Fruit fly (Drosophila melanogaster) whole organism, embryonic: Measurements from ENCODE around the gene Sws1.

ENCODE experiments used
- Atf3 ChIP-seq: fragments of 200-800 bp; sonication (Bioruptor generic); optimal IDR thresholded peaks from 3 replicates; lab custom pipeline; 2016; ENCODE audit warnings: missing biosample characterization, missing genetic modification characterization
- CG10274 ChIP-seq: fragments of 200-800 bp; sonication (Bioruptor generic); optimal IDR thresholded peaks from 3 replicates; lab custom pipeline; 2017; ENCODE audit warnings: missing biosample characterization, mild to moderate bottlenecking, missing genetic modification characterization
- CG11085 ChIP-seq: fragments of 200-800 bp; sonication (Bioruptor generic); IDR thresholded peaks from 2 replicates; pipeline ENCODE4 v1.3.6; 2022; ENCODE audit warnings: missing biosample characterization, missing genetic modification characterization
- CG11504 ChIP-seq: fragments of 200-800 bp; sonication (Bioruptor generic); optimal IDR thresholded peaks from 3 replicates; lab custom pipeline; 2019; ENCODE audit warnings: missing biosample characterization, mild to moderate bottlenecking, missing genetic modification characterization, moderate library complexity
- CG13287 ChIP-seq: fragments of 200-800 bp; sonication (Bioruptor generic); IDR thresholded peaks from 2 replicates; pipeline ENCODE4 v1.3.6; 2022; ENCODE audit warnings: missing biosample characterization, missing genetic modification characterization; ENCODE audit not compliant: partially characterized antibody
- CG17186 ChIP-seq: fragments of 200-800 bp; sonication (Bioruptor generic); optimal IDR thresholded peaks from 3 replicates; lab custom pipeline; 2017; ENCODE audit warnings: missing biosample characterization, missing genetic modification reagents, missing genetic modification characterization
- CG17359 ChIP-seq: fragments of 200-800 bp; sonication (Bioruptor generic); optimal IDR thresholded peaks from 3 replicates; lab custom pipeline; 2018; ENCODE audit warnings: missing biosample characterization, mild to moderate bottlenecking, missing genetic modification characterization, moderate library complexity
- CG34224 ChIP-seq: fragments of 200-800 bp; sonication (Bioruptor generic); IDR thresholded peaks from 3 replicates; pipeline ENCODE4 v1.3.6; 2022; ENCODE audit warnings: missing biosample characterization, missing genetic modification characterization; ENCODE audit not compliant: partially characterized antibody
- CG4424 ChIP-seq: fragments of 200-800 bp; sonication (Bioruptor generic); optimal IDR thresholded peaks from 3 replicates; lab custom pipeline; 2016; ENCODE audit warnings: missing biosample characterization, missing genetic modification characterization
- CG5180 ChIP-seq: fragments of 200-800 bp; sonication (Bioruptor generic); optimal IDR thresholded peaks from 3 replicates; lab custom pipeline; 2017; ENCODE audit warnings: missing biosample characterization, missing genetic modification characterization, mild to moderate bottlenecking, moderate library complexity, missing genetic modification reagents
- CG6791 ChIP-seq: fragments of 200-800 bp; sonication (Bioruptor generic); IDR thresholded peaks from 3 replicates; pipeline ENCODE4 v1.3.6; 2022; ENCODE audit warnings: missing biosample characterization, missing genetic modification characterization; ENCODE audit not compliant: partially characterized antibody
- CkIIα-i1 ChIP-seq: fragments of 200-800 bp; sonication (Bioruptor generic); IDR thresholded peaks from 2 replicates; pipeline ENCODE4 v1.3.6; 2022; ENCODE audit warnings: missing biosample characterization, missing genetic modification characterization
- E2f2 ChIP-seq: fragments of 200-800 bp; sonication (Bioruptor generic); IDR thresholded peaks from 2 replicates; pipeline ENCODE4 v1.3.6; 2022; ENCODE audit warnings: missing biosample characterization, missing genetic modification characterization
- Ets97D ChIP-seq: fragments of 200-800 bp; sonication (Bioruptor generic); optimal IDR thresholded peaks from 3 replicates; lab custom pipeline; 2016; ENCODE audit warnings: missing biosample characterization, missing genetic modification characterization
- HHEX ChIP-seq: fragments of 200-800 bp; sonication (Bioruptor generic); optimal IDR thresholded peaks from 3 replicates; lab custom pipeline; 2017; ENCODE audit warnings: missing biosample characterization, mild to moderate bottlenecking, missing genetic modification characterization, missing genetic modification reagents
- HLH4C ChIP-seq: fragments of 200-800 bp; sonication (Bioruptor generic); IDR thresholded peaks from 3 replicates; pipeline ENCODE4 v1.3.6; 2022; ENCODE audit warnings: missing biosample characterization, missing genetic modification characterization; ENCODE audit not compliant: partially characterized antibody
- Hand ChIP-seq: fragments of 200-800 bp; sonication (Bioruptor generic); optimal IDR thresholded peaks from 2 replicates; lab custom pipeline; 2017; ENCODE audit warnings: mild to moderate bottlenecking, missing biosample characterization, missing genetic modification reagents, missing genetic modification characterization
- MTF-1 ChIP-seq: fragments of 200-800 bp; sonication (Bioruptor generic); optimal IDR thresholded peaks from 2 replicates; lab custom pipeline; 2018; ENCODE audit warnings: missing biosample characterization, mild to moderate bottlenecking, missing genetic modification characterization, borderline replicate concordance
- Opbp ChIP-seq: fragments of 200-800 bp; sonication (Bioruptor generic); IDR thresholded peaks from 3 replicates; pipeline ENCODE4 v1.3.6; 2022; ENCODE audit warnings: missing biosample characterization, missing genetic modification characterization; ENCODE audit not compliant: partially characterized antibody
- Poxn ChIP-seq: fragments of 200-800 bp; sonication (Bioruptor generic); IDR thresholded peaks from 2 replicates; pipeline ENCODE4 v1.3.6; 2022; ENCODE audit warnings: missing biosample characterization, missing genetic modification characterization
- Spps ChIP-seq: fragments of 200-800 bp; sonication (Bioruptor generic); optimal IDR thresholded peaks from 2 replicates; lab custom pipeline; 2018; ENCODE audit warnings: missing biosample characterization, mild to moderate bottlenecking, missing genetic modification characterization
- Ssrp ChIP-seq: fragments of 200-800 bp; sonication (Bioruptor generic); optimal IDR thresholded peaks from 2 replicates; lab custom pipeline; 2018; ENCODE audit warnings: missing biosample characterization, mild to moderate bottlenecking, missing genetic modification characterization, moderate library complexity
- ara ChIP-seq: fragments of 200-800 bp; sonication (Bioruptor generic); IDR thresholded peaks from 2 replicates; pipeline ENCODE4 v1.3.6; 2022; ENCODE audit warnings: missing biosample characterization, missing genetic modification characterization
- bbx ChIP-seq: fragments of 200-800 bp; sonication (Bioruptor generic); IDR thresholded peaks from 2 replicates; pipeline ENCODE4 v1.3.6; 2022; ENCODE audit warnings: missing biosample characterization, missing genetic modification characterization; ENCODE audit not compliant: partially characterized antibody
- cg ChIP-seq: fragments of 200-800 bp; sonication (Bioruptor generic); optimal IDR thresholded peaks from 3 replicates; lab custom pipeline; 2019; ENCODE audit warnings: missing biosample characterization, mild to moderate bottlenecking, missing genetic modification characterization, moderate library complexity
- ems ChIP-seq: fragments of 200-800 bp; sonication (Bioruptor generic); optimal IDR thresholded peaks from 3 replicates; lab custom pipeline; 2016; ENCODE audit warnings: missing biosample characterization, missing genetic modification characterization
- exex ChIP-seq: fragments of 200-800 bp; sonication (Bioruptor generic); optimal IDR thresholded peaks from 4 replicates; lab custom pipeline; 2018; ENCODE audit warnings: missing biosample characterization, mild to moderate bottlenecking, missing genetic modification characterization, moderate library complexity
- fd64A ChIP-seq: fragments of 200-800 bp; sonication (Bioruptor generic); optimal IDR thresholded peaks from 3 replicates; lab custom pipeline; 2018; ENCODE audit warnings: missing biosample characterization, mild to moderate bottlenecking, missing genetic modification characterization
- grn ChIP-seq: fragments of 200-800 bp; sonication (Bioruptor generic); optimal IDR thresholded peaks from 3 replicates; lab custom pipeline; 2017; ENCODE audit warnings: missing biosample characterization, missing genetic modification characterization
- hb ChIP-seq: fragments of 200-800 bp; sonication (Bioruptor generic); IDR thresholded peaks from 3 replicates; pipeline ENCODE4 v1.3.6; 2022; ENCODE audit warnings: missing biosample characterization, missing genetic modification characterization; ENCODE audit not compliant: partially characterized antibody
- kah ChIP-seq: fragments of 200-800 bp; sonication (Bioruptor generic); optimal IDR thresholded peaks from 2 replicates; lab custom pipeline; 2018; ENCODE audit warnings: missing biosample characterization, mild to moderate bottlenecking, missing genetic modification characterization
- knrl ChIP-seq: fragments of 200-800 bp; sonication (Bioruptor generic); IDR thresholded peaks from 3 replicates; pipeline ENCODE4 v1.3.6; 2022; ENCODE audit warnings: missing biosample characterization, missing genetic modification characterization; ENCODE audit not compliant: partially characterized antibody
- lov ChIP-seq, 2 experiments: fragments of 200-800 bp in 1 of 2; fragments of >200 bp in 1 of 2; sonication (Bioruptor generic) in 1 of 2; IDR thresholded peaks in 1 of 2; optimal IDR thresholded peaks in 1 of 2; 2 replicates in 1 of 2; 3 replicates in 1 of 2; pipeline versions ENCODE4 v1.3.6 to Lab custom; 2017 to 2022; ENCODE audit warnings: missing biosample characterization in 1 of 2, missing genetic modification characterization in 1 of 2
- mirr ChIP-seq: fragments of 200-800 bp; sonication (Bioruptor generic); optimal IDR thresholded peaks from 3 replicates; lab custom pipeline; 2018; ENCODE audit warnings: missing biosample characterization, mild to moderate bottlenecking, missing genetic modification characterization
- pfk ChIP-seq: fragments of 200-800 bp; sonication (Bioruptor generic); optimal IDR thresholded peaks from 2 replicates; lab custom pipeline; 2018; ENCODE audit warnings: missing biosample characterization, mild to moderate bottlenecking, missing genetic modification characterization, moderate library complexity
- sens ChIP-seq: fragments of 200-800 bp; sonication (Bioruptor generic); peaks from one replicate; lab custom pipeline; 2016; ENCODE audit warnings: missing biosample characterization, missing genetic modification characterization
- sim ChIP-seq: fragments of 200-800 bp; sonication (Bioruptor generic); IDR thresholded peaks from 2 replicates; pipeline ENCODE4 v1.3.6; 2022; ENCODE audit warnings: missing biosample characterization, missing genetic modification characterization
- sqz ChIP-seq: fragments of 200-800 bp; sonication (Bioruptor generic); optimal IDR thresholded peaks from 3 replicates; lab custom pipeline; 2018; ENCODE audit warnings: missing biosample characterization, mild to moderate bottlenecking, missing genetic modification characterization
- vfl ChIP-seq: fragments of 200-800 bp; sonication (Bioruptor generic); optimal IDR thresholded peaks from 2 replicates; lab custom pipeline; 2016; ENCODE audit warnings: missing biosample characterization, missing genetic modification characterization

The Sws1 gene

DNA sequence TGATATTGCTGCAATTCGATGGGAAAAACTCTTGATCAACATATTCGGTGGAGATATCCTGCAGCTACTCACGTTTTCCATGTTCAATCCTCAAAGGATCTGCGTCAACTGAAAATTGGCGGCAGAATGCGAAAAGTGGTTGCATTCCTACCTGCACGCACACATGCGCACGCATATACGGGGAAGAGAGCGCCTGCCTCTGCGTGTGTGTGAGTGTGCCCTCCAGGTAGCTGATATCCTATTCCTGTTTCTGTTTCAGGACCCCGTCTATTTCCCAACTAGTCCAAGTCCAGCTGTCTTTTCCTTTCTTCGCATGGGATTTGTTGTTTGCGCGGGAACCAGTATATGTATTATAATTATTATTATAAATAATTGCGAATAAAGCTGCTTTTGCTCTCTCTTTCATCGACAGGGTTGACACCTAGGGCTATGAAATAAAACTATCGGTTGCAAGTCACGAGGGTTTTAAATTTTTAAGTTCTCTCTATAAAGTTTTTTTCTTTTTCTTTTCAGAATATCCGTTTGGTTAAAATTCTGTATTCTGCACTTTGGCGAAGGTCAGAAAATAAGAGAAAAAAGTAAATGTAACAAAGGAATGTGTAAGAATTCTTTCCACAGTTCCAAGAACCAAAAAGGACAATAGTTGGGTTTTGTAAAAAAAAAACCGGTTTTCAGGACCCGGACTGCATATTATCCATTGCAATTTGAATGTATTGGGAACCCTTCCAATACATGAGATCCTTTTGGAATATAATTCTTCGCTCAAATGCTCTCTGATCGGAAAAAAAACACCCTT lies 1.9 kb upstream of the Sws1 start, which contains the start of gene insv (continued):
- TF ChIP-seq CG11504 (tag; lab: Kevin White, UChicago) (no peak), sqz (peak; percentile 17), Spps (tag; lab: Kevin White, UChicago) (no peak), cg (GFP tag; lab: Kevin White, UChicago) (peak; percentile 70), ara (GFP tag; lab: Robert Waterston, UW) (no peak), MTF-1 (GFP tag; lab: Kevin White, UChicago) (no peak), Poxn (no peak), CG11085 (GFP tag; lab: Robert Waterston, UW) (no peak), CkIIα-i1 (GFP tag; lab: Robert Waterston, UW) (no peak), fd64A (no peak), CG13287 (GFP tag; lab: Robert Waterston, UW) (peak; percentile 75), CG6791 (GFP tag; lab: Robert Waterston, UW) (0 out of 3 replicates have a peak, but pooled peaks have one; percentile 48), kah (peak; percentile 76), E2f2 (GFP tag; lab: Robert Waterston, UW) (0 out of 2 replicates have a peak, but pooled peaks have one; percentile 9), CG10274 (GFP tag; lab: Kevin White, UChicago) (no peak), bbx (GFP tag; lab: Robert Waterston, UW) (peak; percentile 39; the same call in 1 of the 2 replicates), HHEX (GFP tag; lab: Kevin White, UChicago) (no peak), knrl (GFP tag; lab: Robert Waterston, UW) (peak; percentile 59; the same call in 2 of the 3 replicates), CG17359 (tag; lab: Kevin White, UChicago) (no peak), HLH4C (GFP tag; lab: Robert Waterston, UW) (peak; percentile 60; the same call in 2 of the 3 replicates), CG34224 (GFP tag; lab: Robert Waterston, UW) (peak; percentile 52; the same call in 2 of the 3 replicates), lov (optimal IDR thresholded peaks at IDR 0.05; lab: Kevin White, UChicago) (no peak), lov (GFP tag; IDR thresholded peaks at IDR 0.05; lab: Robert Waterston, UW) (no peak), Atf3 (no peak), Opbp (no peak), CG4424 (GFP tag; lab: Kevin White, UChicago) (peak; percentile 17), CG5180 (GFP tag; lab: Kevin White, UChicago) (no peak)

DNA sequence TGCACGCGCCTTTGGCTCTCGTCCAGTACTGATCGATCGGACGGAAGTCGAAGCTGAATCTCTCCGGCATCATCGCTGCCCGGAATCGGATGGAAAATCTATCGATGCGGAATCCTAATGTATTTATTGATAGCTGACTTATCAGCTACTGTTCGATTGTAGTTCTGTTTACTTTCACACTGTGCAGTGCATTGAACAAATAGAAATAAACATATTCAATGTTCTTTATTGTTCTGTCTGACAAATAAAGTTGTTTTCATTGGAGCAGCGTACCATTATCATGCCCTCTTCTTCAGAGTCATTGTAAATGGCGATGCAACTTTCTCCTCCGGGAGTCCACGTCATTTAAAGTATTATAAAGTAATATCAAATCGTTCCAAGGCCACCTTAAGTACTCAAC lies 1.9 kb downstream of the Sws1 start, which contains the start of gene Cyp309a2:
Gene Cyp309a2, minus strand, starts transcription at position 101 of the 400 bp plus-strand sequence.
- TF ChIP-seq ems (GFP tag; lab: Kevin White, UChicago): no peak
- 0 out of 3 replicates have a peak, but pooled peaks have one; percentile 28 for TF ChIP-seq hb
- TF ChIP-seq sens (GFP tag; lab: Kevin White, UChicago): peak; percentile 51

DNA sequence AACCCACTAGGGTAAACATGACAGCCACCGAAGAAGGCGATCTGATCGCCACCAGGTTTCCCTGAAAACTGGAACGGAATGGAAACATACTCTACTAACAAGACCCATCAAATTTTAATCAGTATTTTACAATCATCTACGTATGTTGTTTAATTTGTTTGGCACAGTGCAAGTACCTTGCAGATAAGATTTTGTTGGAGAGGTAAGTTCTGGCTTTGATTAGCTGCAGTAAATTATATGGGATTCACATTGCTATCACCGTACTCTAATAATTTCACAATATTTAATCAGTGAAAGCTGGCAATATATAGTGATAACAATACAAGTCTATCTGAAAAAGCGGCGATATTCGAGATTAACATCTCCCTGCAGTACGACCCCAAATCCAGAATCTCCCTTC lies 10.1 kb downstream of the Sws1 start, which contains the start of gene Cyp309a1:
Gene Cyp309a1, minus strand, starts transcription at position 73 of the 400 bp plus-strand sequence.
- TF ChIP-seq Ets97D (GFP tag; lab: Kevin White, UChicago) (no peak), exex (peak; percentile 74), Hand (GFP tag; lab: Kevin White, UChicago) (no peak), Ssrp (tag; lab: Kevin White, UChicago) (no peak), CG17186 (GFP tag; lab: Kevin White, UChicago) (no peak), pfk (GFP tag; lab: Kevin White, UChicago) (peak; percentile 15), mirr (GFP tag; lab: Kevin White, UChicago) (peak; percentile 4), sim (GFP tag; lab: Robert Waterston, UW) (no peak), vfl (no peak), grn (GFP tag; lab: Kevin White, UChicago) (peak; percentile 23)
